Comparison of ENCODE assay signal across 1 fruit fly cellular context in the genomic region with DNA sequence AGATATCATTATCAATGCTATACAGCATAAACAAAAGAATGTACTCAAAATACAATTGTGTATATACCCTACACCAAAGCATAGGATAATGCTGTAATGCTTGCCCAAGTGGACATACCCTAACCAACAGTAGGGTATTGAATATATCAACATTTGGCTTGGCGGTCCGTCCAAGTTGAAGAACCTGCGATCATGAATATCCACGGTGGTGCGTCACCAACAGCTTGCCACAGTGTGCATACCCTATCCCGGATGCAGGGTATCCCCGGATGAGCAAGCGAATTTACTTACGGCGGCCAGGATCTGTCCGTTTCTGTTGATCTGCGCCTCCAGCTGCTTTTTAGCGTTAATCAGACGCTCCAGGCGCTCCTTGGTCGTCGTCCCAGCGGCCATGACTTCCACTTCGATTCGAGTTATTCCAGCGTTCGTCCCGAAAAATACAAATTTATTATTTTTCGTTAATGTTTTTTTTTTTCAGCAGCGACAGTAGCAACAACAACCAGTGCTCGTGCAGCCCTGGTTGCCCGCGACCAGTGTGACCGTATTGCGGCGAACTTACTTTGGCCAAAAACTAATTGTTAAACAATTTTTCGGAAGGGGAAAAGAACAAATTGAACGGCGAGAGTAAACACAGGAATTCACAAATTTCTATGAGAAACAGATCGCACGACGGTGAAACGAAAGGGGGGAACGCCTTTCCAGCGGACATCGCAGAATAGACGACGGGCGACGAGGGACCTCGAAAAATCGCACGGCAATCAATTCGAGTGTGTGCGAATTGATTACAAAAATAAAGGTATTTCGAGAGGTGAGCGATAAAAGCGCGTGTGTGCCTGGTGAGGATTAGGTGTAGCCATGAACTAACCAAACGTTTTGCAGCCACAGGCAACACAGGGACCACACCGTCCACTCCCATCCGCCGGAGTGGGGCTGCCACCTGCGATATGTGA.
TF ChIP-seq lines count a peak whose summit lies in the region.

A gene (plus strand): TSS at position 413 of the 950 bp plus-strand sequence.
A gene (minus strand): TSS at position 545 of the 950 bp plus-strand sequence.

TF ChIP-seq in whole organism, embryonic, 481 proteins besides CTCF, POLR2A, EP300 and RAD21 (continued from another document):
- TF ChIP-seq scrt (GFP tag; optimal IDR thresholded peaks at IDR 0.05; lab: Kevin White, UChicago), result no peak
- TF ChIP-seq vfl (GFP tag; optimal IDR thresholded peaks at IDR 0.05; lab: Kevin White, UChicago), result peak; percentile 19
- peak; percentile 88 for TF ChIP-seq zfh1 (GFP tag; IDR thresholded peaks at IDR 0.05; lab: Robert Waterston, UW)
- TF ChIP-seq pfk (GFP tag; optimal IDR thresholded peaks at IDR 0.05; lab: Kevin White, UChicago), result no peak
- peak; percentile 41; the same call in 1 of the 2 replicates for TF ChIP-seq CG6272 (GFP tag; IDR thresholded peaks at IDR 0.05; lab: Robert Waterston, UW)
- TF ChIP-seq gt (GFP tag; IDR thresholded peaks at IDR 0.05; lab: Robert Waterston, UW), result no peak; the same call in 1 of the 2 replicates
- no peak for TF ChIP-seq bbx (GFP tag; IDR thresholded peaks at IDR 0.05; lab: Robert Waterston, UW; ENCODE audit: partially characterized antibody)
- peak; percentile 39 for TF ChIP-seq stwl (tag; optimal IDR thresholded peaks at IDR 0.05; lab: Kevin White, UChicago)
- no peak for TF ChIP-seq CG4854 (GFP tag; optimal IDR thresholded peaks at IDR 0.05; lab: Kevin White, UChicago)
- TF ChIP-seq CG8944 (GFP tag; optimal IDR thresholded peaks at IDR 0.05; lab: Kevin White, UChicago), result peak; percentile 4
- peak; percentile 53 for TF ChIP-seq CG18599 (GFP tag; optimal IDR thresholded peaks at IDR 0.05; lab: Kevin White, UChicago)
- TF ChIP-seq CG6254 (GFP tag; optimal IDR thresholded peaks at IDR 0.05; lab: Kevin White, UChicago), result no peak
- TF ChIP-seq CG8388 (GFP tag; optimal IDR thresholded peaks at IDR 0.05; lab: Kevin White, UChicago), result peak; percentile 31
- peak; percentile 39 for TF ChIP-seq ewg (GFP tag; optimal IDR thresholded peaks at IDR 0.05; lab: Kevin White, UChicago)
- no peak for TF ChIP-seq CG15011 (GFP tag; optimal IDR thresholded peaks at IDR 0.05; lab: Kevin White, UChicago)
- TF ChIP-seq cas (GFP tag; IDR thresholded peaks at IDR 0.05; lab: Robert Waterston, UW), result peak; percentile 21; the same call in 1 of the 2 replicates
- no peak for TF ChIP-seq mirr (GFP tag; optimal IDR thresholded peaks at IDR 0.05; lab: Kevin White, UChicago)
- peak; percentile 35 for TF ChIP-seq HHEX (GFP tag; optimal IDR thresholded peaks at IDR 0.05; lab: Kevin White, UChicago)
- TF ChIP-seq sug (tag; optimal IDR thresholded peaks at IDR 0.05; lab: Kevin White, UChicago), result no peak
- no peak for TF ChIP-seq CG5245 (GFP tag; optimal IDR thresholded peaks at IDR 0.05; lab: Kevin White, UChicago)
- no peak for TF ChIP-seq CG42726 (GFP tag; IDR thresholded peaks at IDR 0.05; lab: Robert Waterston, UW; ENCODE audit: partially characterized antibody)
- no peak for TF ChIP-seq CG16813 (GFP tag; IDR thresholded peaks at IDR 0.05; lab: Robert Waterston, UW; ENCODE audit: partially characterized antibody)
- no peak for TF ChIP-seq Hr51 (GFP tag; optimal IDR thresholded peaks at IDR 0.05; lab: Kevin White, UChicago)
- TF ChIP-seq CG8924 (tag; optimal IDR thresholded peaks at IDR 0.05; lab: Kevin White, UChicago), result peak; percentile 61
- TF ChIP-seq tap (tag; optimal IDR thresholded peaks at IDR 0.05; lab: Kevin White, UChicago), result no peak
- no peak for TF ChIP-seq Usf (GFP tag; optimal IDR thresholded peaks at IDR 0.05; lab: Kevin White, UChicago)
- no peak for TF ChIP-seq CG1647 (GFP tag; optimal IDR thresholded peaks at IDR 0.05; lab: Kevin White, UChicago)
